Worm (Caenorhabditis elegans) whole organism, L1 larva: Measurements from ENCODE around the gene par-1.

Source experiments
- C04F5.9 ChIP-seq: sonication (generic microtip); optimal IDR thresholded peaks from 2 replicates; lab custom pipeline; 2016; ENCODE audit warnings: missing genetic modification characterization, missing compliant biosample characterization
- Y116A8C.19 ChIP-seq: sonication (generic microtip); optimal IDR thresholded peaks from 2 replicates; lab custom pipeline; 2016; ENCODE audit warnings: missing compliant biosample characterization, missing genetic modification characterization, borderline replicate concordance
- aha-1 ChIP-seq: fragments of 150-350 bp; optimal IDR thresholded peaks from 2 replicates; lab custom pipeline; 2014; ENCODE audit warnings: missing biosample characterization, missing genetic modification characterization
- alr-1 ChIP-seq: fragments of 200-800 bp; sonication (Bioruptor generic); optimal IDR thresholded peaks from 2 replicates; lab custom pipeline; 2018; ENCODE audit warnings: borderline replicate concordance, mild to moderate bottlenecking, missing genetic modification characterization, missing compliant biosample characterization
- aly-2 ChIP-seq: fragments of 150-350 bp; optimal IDR thresholded peaks from 2 replicates; lab custom pipeline; 2014; ENCODE audit warnings: missing biosample characterization, missing genetic modification characterization
- blmp-1 ChIP-seq: fragments of 150-350 bp; optimal IDR thresholded peaks from 2 replicates; lab custom pipeline; 2014; ENCODE audit warnings: missing biosample characterization, missing genetic modification characterization
- ceh-63 ChIP-seq: fragments of 200-800 bp; sonication (Bioruptor generic); optimal IDR thresholded peaks from 2 replicates; lab custom pipeline; 2018; ENCODE audit warnings: mild to moderate bottlenecking, missing genetic modification characterization, missing compliant biosample characterization
- ceh-8 ChIP-seq: fragments of 200-800 bp; sonication (Bioruptor generic); optimal IDR thresholded peaks from 2 replicates; lab custom pipeline; 2018; ENCODE audit warnings: mild to moderate bottlenecking, missing genetic modification characterization, moderate library complexity, missing compliant biosample characterization
- ceh-82 ChIP-seq, 3 experiments: fragments of 150-350 bp in 1 of 3; sonication (generic microtip) in 2 of 3; optimal IDR thresholded peaks; 2 replicates each; lab custom pipeline; 2014 to 2017; ENCODE audit warnings: missing biosample characterization in 3 of 3, missing genetic modification characterization in 3 of 3
- ceh-90 ChIP-seq: sonication (generic microtip); optimal IDR thresholded peaks from 2 replicates; lab custom pipeline; 2016; ENCODE audit warnings: missing genetic modification characterization, missing compliant biosample characterization
- ces-1 ChIP-seq: fragments of 150-350 bp; optimal IDR thresholded peaks from 2 replicates; lab custom pipeline; 2014; ENCODE audit warnings: missing biosample characterization, missing genetic modification reagents, missing genetic modification characterization
- egl-27 ChIP-seq, 2 experiments: fragments of 150-350 bp in 1 of 2; sonication (generic microtip); optimal IDR thresholded peaks; 3 replicates each; lab custom pipeline; 2017 to 2018; ENCODE audit warnings: missing biosample characterization in 2 of 2, missing genetic modification characterization in 2 of 2, missing genetic modification reagents in 2 of 2
- elt-3 ChIP-seq, 6 experiments: fragments of 150-350 bp in 1 of 6; sonication (generic microtip); optimal IDR thresholded peaks; 2 replicates each; lab custom pipeline; 2017 to 2018; ENCODE audit warnings: missing biosample characterization in 6 of 6, missing genetic modification characterization in 6 of 6, inconsistent platforms in 1 of 6
- fkh-4 ChIP-seq: sonication (generic microtip); optimal IDR thresholded peaks from 2 replicates; lab custom pipeline; 2016; ENCODE audit warnings: missing compliant biosample characterization, missing genetic modification characterization, borderline replicate concordance
- fkh-8 ChIP-seq: sonication (generic microtip); optimal IDR thresholded peaks from 2 replicates; lab custom pipeline; 2016; ENCODE audit warnings: mild to moderate bottlenecking, missing genetic modification characterization, missing compliant biosample characterization
- hlh-17 ChIP-seq: fragments of 200-800 bp; sonication (Bioruptor generic); optimal IDR thresholded peaks from 2 replicates; lab custom pipeline; 2018; ENCODE audit warnings: missing genetic modification characterization, mild to moderate bottlenecking, missing compliant biosample characterization, moderate library complexity, borderline replicate concordance
- hlh-4 ChIP-seq: sonication (generic microtip); optimal IDR thresholded peaks from 2 replicates; lab custom pipeline; 2016; ENCODE audit warnings: mild to moderate bottlenecking, missing genetic modification characterization, missing compliant biosample characterization
- irx-1 ChIP-seq: sonication (generic microtip); optimal IDR thresholded peaks from 2 replicates; lab custom pipeline; 2016; ENCODE audit warnings: missing genetic modification characterization, missing compliant biosample characterization
- isw-1 ChIP-seq: fragments of 200-800 bp; sonication (Bioruptor generic); IDR thresholded peaks from 2 replicates; pipeline ENCODE4 v1.3.6; 2022; ENCODE audit warnings: missing genetic modification characterization, missing compliant biosample characterization
- jun-1 ChIP-seq: fragments of 150-350 bp; optimal IDR thresholded peaks from 2 replicates; lab custom pipeline; 2014; ENCODE audit warnings: missing biosample characterization, missing genetic modification reagents, missing genetic modification characterization
- lin-13 ChIP-seq: fragments of 150-350 bp; optimal IDR thresholded peaks from 2 replicates; lab custom pipeline; 2014; ENCODE audit warnings: missing biosample characterization, missing genetic modification reagents, missing genetic modification characterization
- lin-14 ChIP-seq: fragments of 200-800 bp; sonication (Bioruptor generic); optimal IDR thresholded peaks from 2 replicates; lab custom pipeline; 2018; ENCODE audit warnings: mild to moderate bottlenecking, missing genetic modification characterization, moderate library complexity, missing compliant biosample characterization
- lin-35 ChIP-seq, 2 experiments: fragments of 150-350 bp; optimal IDR thresholded peaks; 2 replicates each; lab custom pipeline; 2014; ENCODE audit warnings: missing biosample characterization in 2 of 2, missing genetic modification characterization in 2 of 2, missing genetic modification reagents in 2 of 2
- lir-3 ChIP-seq: sonication (generic microtip); optimal IDR thresholded peaks from 2 replicates; lab custom pipeline; 2016; ENCODE audit warnings: mild to moderate bottlenecking, missing genetic modification characterization, moderate library complexity, missing compliant biosample characterization; ENCODE audit not compliant: poor library complexity
- lsy-2 ChIP-seq, 2 experiments: fragments of 150-350 bp; optimal IDR thresholded peaks; 2 replicates each; lab custom pipeline; 2014; ENCODE audit warnings: missing biosample characterization in 2 of 2, missing genetic modification characterization in 2 of 2
- mab-9 ChIP-seq: fragments of 200-800 bp; sonication (Bioruptor generic); IDR thresholded peaks from 2 replicates; pipeline ENCODE4 v1.3.6; 2022; ENCODE audit warnings: missing genetic modification reagents, missing genetic modification characterization, missing compliant biosample characterization
- nhr-11 ChIP-seq: fragments of 150-350 bp; optimal IDR thresholded peaks from 2 replicates; lab custom pipeline; 2014; ENCODE audit warnings: missing biosample characterization, missing genetic modification characterization
- nhr-12 ChIP-seq: sonication (generic microtip); optimal IDR thresholded peaks from 2 replicates; lab custom pipeline; 2017; ENCODE audit warnings: missing biosample characterization, missing genetic modification characterization
- nhr-19 ChIP-seq: fragments of 200-800 bp; sonication (Bioruptor generic); conservative IDR thresholded peaks from 2 replicates; pipeline ENCODE4 v1.3.6; 2022; ENCODE audit warnings: missing genetic modification characterization, missing compliant biosample characterization
- nhr-20 ChIP-seq: sonication (generic microtip); optimal IDR thresholded peaks from 2 replicates; lab custom pipeline; 2016; ENCODE audit warnings: mild to moderate bottlenecking, missing genetic modification characterization, missing compliant biosample characterization
- nhr-28 ChIP-seq: fragments of 150-350 bp; optimal IDR thresholded peaks from 2 replicates; lab custom pipeline; 2014; ENCODE audit warnings: missing biosample characterization, missing genetic modification characterization
- nhr-47 ChIP-seq: sonication (generic microtip); optimal IDR thresholded peaks from 2 replicates; lab custom pipeline; 2016; ENCODE audit warnings: mild to moderate bottlenecking, missing genetic modification characterization, moderate library complexity, missing compliant biosample characterization
- nhr-77 ChIP-seq: fragments of 150-350 bp; optimal IDR thresholded peaks from 2 replicates; lab custom pipeline; 2014; ENCODE audit warnings: missing biosample characterization, missing genetic modification characterization
- nhr-84 ChIP-seq: sonication (generic microtip); optimal IDR thresholded peaks from 2 replicates; lab custom pipeline; 2017; ENCODE audit warnings: missing biosample characterization, missing genetic modification characterization
- nhr-85 ChIP-seq: sonication (generic microtip); peaks from one replicate; lab custom pipeline; 2016; ENCODE audit warnings: missing genetic modification characterization, inconsistent platforms, missing compliant biosample characterization
- nhr-90 ChIP-seq: sonication (generic microtip); optimal IDR thresholded peaks from 2 replicates; lab custom pipeline; 2016; ENCODE audit warnings: mild to moderate bottlenecking, missing genetic modification characterization, missing compliant biosample characterization; ENCODE audit not compliant: poor library complexity
- pag-3 ChIP-seq: sonication (generic microtip); optimal IDR thresholded peaks from 2 replicates; lab custom pipeline; 2017; ENCODE audit warnings: missing genetic modification characterization, mild to moderate bottlenecking, missing compliant biosample characterization, antibody characterized with exemption, borderline replicate concordance; ENCODE audit not compliant: insufficient read depth
- pax-3 ChIP-seq: fragments of 200-800 bp; sonication (Bioruptor generic); optimal IDR thresholded peaks from 2 replicates; lab custom pipeline; 2018; ENCODE audit warnings: mild to moderate bottlenecking, missing genetic modification characterization, moderate library complexity, missing compliant biosample characterization
- skn-1 ChIP-seq: fragments of 150-350 bp; optimal IDR thresholded peaks from 2 replicates; lab custom pipeline; 2014; ENCODE audit warnings: missing biosample characterization, missing genetic modification characterization
- snu-23 ChIP-seq: sonication (generic microtip); optimal IDR thresholded peaks from 2 replicates; lab custom pipeline; 2016; ENCODE audit warnings: missing genetic modification characterization, missing compliant biosample characterization
- sox-4 ChIP-seq: sonication (generic microtip); optimal IDR thresholded peaks from 2 replicates; lab custom pipeline; 2016; ENCODE audit warnings: missing genetic modification characterization, missing compliant biosample characterization
- sup-37 ChIP-seq: fragments of 200-800 bp; sonication (Bioruptor generic); optimal IDR thresholded peaks from 2 replicates; lab custom pipeline; 2018; ENCODE audit warnings: mild to moderate bottlenecking, missing genetic modification characterization, missing compliant biosample characterization
- swsn-7 ChIP-seq: sonication (generic microtip); optimal IDR thresholded peaks from 2 replicates; lab custom pipeline; 2016; ENCODE audit warnings: missing genetic modification characterization, missing compliant biosample characterization
- tlp-1 ChIP-seq: fragments of 150-350 bp; optimal IDR thresholded peaks from 2 replicates; lab custom pipeline; 2014; ENCODE audit warnings: missing biosample characterization, missing genetic modification characterization
- unc-30 ChIP-seq: sonication (generic microtip); optimal IDR thresholded peaks from 2 replicates; lab custom pipeline; 2017; ENCODE audit warnings: missing biosample characterization, missing genetic modification characterization
- unc-86 ChIP-seq: sonication (generic microtip); optimal IDR thresholded peaks from 2 replicates; lab custom pipeline; 2016; ENCODE audit warnings: missing genetic modification characterization, missing compliant biosample characterization
- unc-98 ChIP-seq: fragments of 200-800 bp; sonication (Bioruptor generic); IDR thresholded peaks from 2 replicates; pipeline ENCODE4 v1.3.6; 2022; ENCODE audit warnings: missing genetic modification characterization, missing compliant biosample characterization
- vab-15 ChIP-seq: sonication (generic microtip); optimal IDR thresholded peaks from 2 replicates; lab custom pipeline; 2017; ENCODE audit warnings: missing genotype, mild to moderate bottlenecking, missing genetic modification characterization, missing compliant biosample characterization
- xbp-1 ChIP-seq: sonication (generic microtip); optimal IDR thresholded peaks from 2 replicates; lab custom pipeline; 2016; ENCODE audit warnings: missing genetic modification characterization, missing compliant biosample characterization
- zag-1 ChIP-seq: fragments of 150-350 bp; optimal IDR thresholded peaks from 2 replicates; lab custom pipeline; 2014; ENCODE audit warnings: missing biosample characterization, missing genetic modification characterization
- zip-4 ChIP-seq: fragments of 200-800 bp; sonication (Bioruptor generic); optimal IDR thresholded peaks from 2 replicates; lab custom pipeline; 2018; ENCODE audit warnings: mild to moderate bottlenecking, missing genetic modification characterization, moderate library complexity, missing compliant biosample characterization
- ztf-11 ChIP-seq, 2 experiments: sonication (generic microtip); optimal IDR thresholded peaks; 2 replicates each; lab custom pipeline; 2016 to 2017; ENCODE audit warnings: missing genetic modification characterization in 2 of 2, missing biosample characterization in 1 of 2, missing compliant biosample characterization in 1 of 2

The par-1 gene

ce11 chrV:14185438-14185837, 40.3 kb upstream of the par-1 start, which contains the start of the genes trm-1 and ints-2 (continued):
- TF ChIP-seq lin-13: peak; percentile 41
- TF ChIP-seq nhr-77: peak; percentile 33
- peak; percentile 68 for TF ChIP-seq nhr-20 (tag; lab: Kevin White, UChicago)
- TF ChIP-seq jun-1 (tag; lab: Kevin White, UChicago): no peak
- peak; percentile 67 to 84 for TF ChIP-seq lsy-2 (tag; optimal IDR thresholded peaks at IDR 0.05; lab: Kevin White, UChicago)
- no peak for TF ChIP-seq unc-30 (tag; lab: Kevin White, UChicago)
- TF ChIP-seq blmp-1: peak; percentile 61
- no peak for TF ChIP-seq ceh-63
- no peak for TF ChIP-seq sox-4 (tag; lab: Kevin White, UChicago)
- TF ChIP-seq ceh-82 (tag; optimal IDR thresholded peaks at IDR 0.05; lab: Kevin White, UChicago): peak; percentile 61 to 69 (median 65)
- no peak for TF ChIP-seq hlh-17 (GFP tag; lab: Kevin White, UChicago)
- TF ChIP-seq fkh-4 (tag; lab: Kevin White, UChicago): no peak
- TF ChIP-seq zip-4 (GFP tag; lab: Kevin White, UChicago): peak; percentile 44
- TF ChIP-seq aly-2 (tag; lab: Kevin White, UChicago): peak; percentile 21
- peak; percentile 30 for TF ChIP-seq isw-1
- TF ChIP-seq nhr-11 (tag; lab: Kevin White, UChicago): no peak
- TF ChIP-seq lin-35 (GFP tag; optimal IDR thresholded peaks at IDR 0.05; lab: Kevin White, UChicago): peak; percentile 70 to 82
- peak; percentile 83 for TF ChIP-seq lin-14 (GFP tag; lab: Kevin White, UChicago)
- TF ChIP-seq nhr-12: no peak
- peak; percentile 86 for TF ChIP-seq nhr-85 (tag; lab: Kevin White, UChicago)
- no peak for TF ChIP-seq alr-1 (tag; lab: Kevin White, UChicago)
- TF ChIP-seq ces-1 (GFP tag; lab: Kevin White, UChicago): no peak
- TF ChIP-seq snu-23: peak; percentile 73
- no peak for TF ChIP-seq unc-98 (GFP tag; lab: Robert Waterston, UW)
- no peak for TF ChIP-seq sup-37 (GFP tag; lab: Kevin White, UChicago)
- TF ChIP-seq unc-86 (tag; lab: Kevin White, UChicago): peak; percentile 41
- peak; percentile 40 for TF ChIP-seq lir-3 (tag; lab: Kevin White, UChicago)
- TF ChIP-seq elt-3 (tag; optimal IDR thresholded peaks at IDR 0.05; lab: Kevin White, UChicago): peak in 1 of 6 experiments; percentile 5
- no peak for TF ChIP-seq tlp-1
- peak; percentile 50 for TF ChIP-seq vab-15 (tag; lab: Kevin White, UChicago)
- peak; percentile 64 for TF ChIP-seq xbp-1
- peak; percentile 39 for TF ChIP-seq ceh-90 (tag; lab: Kevin White, UChicago)
- TF ChIP-seq pax-3 (tag; lab: Kevin White, UChicago): no peak
- peak; percentile 12 for TF ChIP-seq C04F5.9
- TF ChIP-seq nhr-19: peak; percentile 52
- TF ChIP-seq ceh-8 (GFP tag; lab: Kevin White, UChicago): peak; percentile 72
- TF ChIP-seq ztf-11 (tag; optimal IDR thresholded peaks at IDR 0.05; lab: Kevin White, UChicago): peak in 1 of 2 experiments; percentile 55
- no peak for TF ChIP-seq skn-1 (tag; lab: Kevin White, UChicago)
- peak; percentile 51 for TF ChIP-seq irx-1
- no peak for TF ChIP-seq egl-27 (tag; optimal IDR thresholded peaks at IDR 0.05; lab: Kevin White, UChicago)
- no peak for TF ChIP-seq aha-1 (tag; lab: Kevin White, UChicago)
- TF ChIP-seq fkh-8: peak; percentile 48
- no peak for TF ChIP-seq nhr-28 (tag; lab: Kevin White, UChicago)
- no peak for TF ChIP-seq zag-1 (tag; lab: Kevin White, UChicago)
- no peak for TF ChIP-seq hlh-4
- no peak for TF ChIP-seq Y116A8C.19 (tag; lab: Kevin White, UChicago)
- TF ChIP-seq pag-3 (tag; lab: Kevin White, UChicago): no peak
- peak; percentile 81 for TF ChIP-seq nhr-47
- peak; percentile 57 for TF ChIP-seq nhr-90 (tag; lab: Kevin White, UChicago)
- TF ChIP-seq mab-9 (GFP tag; lab: Robert Waterston, UW): no peak
- peak; percentile 71 for TF ChIP-seq swsn-7 (tag; lab: Kevin White, UChicago)
- TF ChIP-seq nhr-84 (tag; lab: Kevin White, UChicago): no peak
